Fruit fly (Drosophila melanogaster): ENCODE data around the gene Vha100-1.
A peak's percentile ranks its signal among the peaks of the same experiment; 100 is the strongest.

Gene Vha100-1

dm6 chr3R:29124128-29124527, 6.9 kb upstream of the Vha100-1 start (continued):
- peak; percentile 59 for TF ChIP-seq dmrt11E (tag; optimal IDR thresholded peaks at IDR 0.05)
- peak; percentile 65 for TF ChIP-seq CG18599 (GFP tag; optimal IDR thresholded peaks at IDR 0.05)
- TF ChIP-seq C15 (GFP tag; IDR thresholded peaks at IDR 0.05) = no peak
- peak; percentile 9; the same call in 1 of the 2 replicates for TF ChIP-seq Ravus (GFP tag; IDR thresholded peaks at IDR 0.05)
- no peak for TF ChIP-seq CrebB (tag; optimal IDR thresholded peaks at IDR 0.05)
- peak; percentile 43 for TF ChIP-seq CG10209 (GFP tag; optimal IDR thresholded peaks at IDR 0.05)
- TF ChIP-seq dmrt99B (tag; optimal IDR thresholded peaks at IDR 0.05) = no peak
- peak; percentile 14 for TF ChIP-seq Sry-δ (GFP tag; optimal IDR thresholded peaks at IDR 0.05)
- TF ChIP-seq Med (GFP tag) = peak; percentile 95
- peak; percentile 82 for TF ChIP-seq slbo (GFP tag; IDR thresholded peaks at IDR 0.05)
- TF ChIP-seq CG16813 (GFP tag; IDR thresholded peaks at IDR 0.05; ENCODE audit: partially characterized antibody) = no peak
- TF ChIP-seq CG17385 (GFP tag; optimal IDR thresholded peaks at IDR 0.05) = peak; percentile 51
- peak; percentile 72 for TF ChIP-seq CG14667 (GFP tag; IDR thresholded peaks at IDR 0.05)
- TF ChIP-seq Side (GFP tag; optimal IDR thresholded peaks at IDR 0.05) = peak; percentile 80
- TF ChIP-seq CG33213 (GFP tag; optimal IDR thresholded peaks at IDR 0.05) = peak; percentile 25
- TF ChIP-seq stc (GFP tag; IDR thresholded peaks at IDR 0.05) = peak; percentile 72
- TF ChIP-seq CG3407 (GFP tag; optimal IDR thresholded peaks at IDR 0.05) = peak; percentile 38
- TF ChIP-seq row (GFP tag; IDR thresholded peaks at IDR 0.05) = peak; percentile 77
- peak; percentile 24 for TF ChIP-seq Sox100B (GFP tag; optimal IDR thresholded peaks at IDR 0.05)
- no peak for TF ChIP-seq kay (GFP tag; optimal IDR thresholded peaks at IDR 0.05)
- TF ChIP-seq HLH3B (GFP tag; IDR thresholded peaks at IDR 0.05) = peak; percentile 76
- no peak for TF ChIP-seq HmgD (GFP tag; optimal IDR thresholded peaks at IDR 0.05)
- TF ChIP-seq CG6854 (GFP tag; optimal IDR thresholded peaks at IDR 0.05) = no peak
- TF ChIP-seq CG7357 (GFP tag; IDR thresholded peaks at IDR 0.05) = peak; percentile 63; the same call in 1 of the 3 replicates
- peak; percentile 75 for TF ChIP-seq chm (GFP tag; IDR thresholded peaks at IDR 0.05)
- TF ChIP-seq ATbp (GFP tag; optimal IDR thresholded peaks at IDR 0.05) = peak; percentile 62
- no peak for TF ChIP-seq CG17186 (GFP tag; optimal IDR thresholded peaks at IDR 0.05)
- no peak for TF ChIP-seq jigr1 (GFP tag; IDR thresholded peaks at IDR 0.05)
- peak; percentile 68 for TF ChIP-seq CHES-1-like (GFP tag; optimal IDR thresholded peaks at IDR 0.05)
- TF ChIP-seq da (GFP tag; optimal IDR thresholded peaks at IDR 0.05) = no peak
- peak; percentile 54 for TF ChIP-seq CG16815 (GFP tag; optimal IDR thresholded peaks at IDR 0.05)
- peak; percentile 46 for TF ChIP-seq maf-S (GFP tag; optimal IDR thresholded peaks at IDR 0.05)
- TF ChIP-seq NC2β (GFP tag; optimal IDR thresholded peaks at IDR 0.05) = peak; percentile 32
- TF ChIP-seq tin (GFP tag; optimal IDR thresholded peaks at IDR 0.05) = peak; percentile 32
- no peak for TF ChIP-seq pita (GFP tag; optimal IDR thresholded peaks at IDR 0.05)
- TF ChIP-seq p53 (GFP tag; optimal IDR thresholded peaks at IDR 0.05) = no peak
- TF ChIP-seq lbe (GFP tag; optimal IDR thresholded peaks at IDR 0.05) = peak; percentile 59
- peak; percentile 73 for TF ChIP-seq CG17328 (GFP tag; IDR thresholded peaks at IDR 0.05)
- no peak for TF ChIP-seq Elba2 (GFP tag; optimal IDR thresholded peaks at IDR 0.05)
- TF ChIP-seq ssp (GFP tag; IDR thresholded peaks at IDR 0.05) = peak; percentile 44; the same call in 1 of the 2 replicates
- peak; percentile 44 for TF ChIP-seq D19A (tag; optimal IDR thresholded peaks at IDR 0.05)
- no peak for TF ChIP-seq CG10147 (GFP tag; optimal IDR thresholded peaks at IDR 0.05)
- peak; percentile 69; the same call in 1 of the 3 replicates for TF ChIP-seq CG2889 (GFP tag; IDR thresholded peaks at IDR 0.05)
- peak; percentile 78 for TF ChIP-seq CG32532 (GFP tag; IDR thresholded peaks at IDR 0.05)
- no peak for TF ChIP-seq CG14860 (GFP tag; IDR thresholded peaks at IDR 0.05; ENCODE audit: partially characterized antibody)
- peak; percentile 39 for TF ChIP-seq CG12104 (GFP tag; optimal IDR thresholded peaks at IDR 0.05)
- TF ChIP-seq CG4404 (GFP tag; IDR thresholded peaks at IDR 0.05) = peak; percentile 77
- peak; percentile 87 for TF ChIP-seq CG6689 (GFP tag; IDR thresholded peaks at IDR 0.05)
- TF ChIP-seq CG31224 (GFP tag; IDR thresholded peaks at IDR 0.05) = 0 out of 2 replicates have a peak, but pooled peaks have one; percentile 36
- TF ChIP-seq CG11723 (GFP tag; optimal IDR thresholded peaks at IDR 0.05) = no peak
- peak; percentile 50 for TF ChIP-seq Oli (tag; optimal IDR thresholded peaks at IDR 0.05)
- TF ChIP-seq Mes4 (GFP tag; optimal IDR thresholded peaks at IDR 0.05) = peak; percentile 9
